Fruit fly (Drosophila melanogaster) whole organism, adult: ENCODE data around the gene VhaM9.7-d.

ENCODE experiments used
- CG11617 ChIP-seq: fragments of 200-800 bp; sonication (Bioruptor generic); optimal IDR thresholded peaks from 2 replicates; lab custom pipeline; 2017; ENCODE audit warnings: mild to moderate bottlenecking, missing biosample characterization, missing genetic modification reagents, missing genetic modification characterization
- CG12768 ChIP-seq: fragments of 200-800 bp; sonication (Bioruptor generic); optimal IDR thresholded peaks from 2 replicates; lab custom pipeline; 2017; ENCODE audit warnings: missing biosample characterization, missing genetic modification characterization, mild to moderate bottlenecking, moderate library complexity, missing genetic modification reagents
- CG14711 ChIP-seq: fragments of 200-800 bp; sonication (Bioruptor generic); optimal IDR thresholded peaks from 2 replicates; lab custom pipeline; 2018; ENCODE audit warnings: missing biosample characterization, mild to moderate bottlenecking, missing genetic modification characterization, moderate library complexity
- CG1620 ChIP-seq: fragments of 200-800 bp; sonication (Bioruptor generic); optimal IDR thresholded peaks from 2 replicates; lab custom pipeline; 2016; ENCODE audit warnings: missing biosample characterization, missing genetic modification characterization
- CG33017 ChIP-seq: fragments of 200-800 bp; sonication (Bioruptor generic); optimal IDR thresholded peaks from 2 replicates; lab custom pipeline; 2018; ENCODE audit warnings: missing biosample characterization, mild to moderate bottlenecking, missing genetic modification characterization, moderate library complexity
- CG5204 ChIP-seq: fragments of 200-800 bp; sonication (Bioruptor generic); optimal IDR thresholded peaks from 2 replicates; lab custom pipeline; 2016; ENCODE audit warnings: missing biosample characterization, missing genetic modification characterization
- CG7045 ChIP-seq: fragments of 200-800 bp; sonication (Bioruptor generic); optimal IDR thresholded peaks from 2 replicates; lab custom pipeline; 2017; ENCODE audit warnings: missing biosample characterization, mild to moderate bottlenecking, missing genetic modification characterization
- CG7101 ChIP-seq: fragments of 200-800 bp; sonication (Bioruptor generic); optimal IDR thresholded peaks from 2 replicates; lab custom pipeline; 2018; ENCODE audit warnings: missing biosample characterization, mild to moderate bottlenecking, missing genetic modification characterization, moderate library complexity
- Clk ChIP-seq: fragments of 200-800 bp; sonication (Bioruptor generic); optimal IDR thresholded peaks from 2 replicates; lab custom pipeline; 2017; ENCODE audit warnings: missing biosample characterization, missing genetic modification characterization
- Crg-1 ChIP-seq: fragments of 200-800 bp; sonication (Bioruptor generic); optimal IDR thresholded peaks from 2 replicates; lab custom pipeline; 2016; ENCODE audit warnings: missing biosample characterization, missing genetic modification characterization
- Hr96 ChIP-seq: fragments of 200-800 bp; sonication (Bioruptor generic); optimal IDR thresholded peaks from 2 replicates; lab custom pipeline; 2016; ENCODE audit warnings: missing biosample characterization, missing genetic modification characterization
- Mnt ChIP-seq: fragments of 200-800 bp; sonication (Bioruptor generic); optimal IDR thresholded peaks from 2 replicates; lab custom pipeline; 2016; ENCODE audit warnings: missing biosample characterization, mild to moderate bottlenecking, missing genetic modification characterization
- bab1 ChIP-seq: fragments of 200-800 bp; sonication (Bioruptor generic); optimal IDR thresholded peaks from 3 replicates; lab custom pipeline; 2019; ENCODE audit warnings: missing biosample characterization, mild to moderate bottlenecking, missing genetic modification characterization, moderate library complexity
- cic ChIP-seq: fragments of 200-800 bp; sonication (Bioruptor generic); optimal IDR thresholded peaks from 2 replicates; lab custom pipeline; 2017; ENCODE audit warnings: missing biosample characterization, mild to moderate bottlenecking, missing genetic modification characterization, moderate library complexity
- cnc ChIP-seq, 2 experiments: fragments of >200 bp; optimal IDR thresholded peaks; 2 replicates each; lab custom pipeline; 2017
- kay ChIP-seq: fragments of 200-800 bp; sonication (Bioruptor generic); peaks from one replicate; lab custom pipeline; 2016; ENCODE audit warnings: missing biosample characterization, missing genetic modification characterization, borderline replicate concordance
- ovo ChIP-seq: fragments of 200-800 bp; sonication (Bioruptor generic); optimal IDR thresholded peaks from 2 replicates; lab custom pipeline; 2016; ENCODE audit warnings: missing biosample characterization, missing genetic modification characterization
- pad ChIP-seq: fragments of 200-800 bp; sonication (Bioruptor generic); optimal IDR thresholded peaks from 3 replicates; lab custom pipeline; 2017; ENCODE audit warnings: missing biosample characterization, missing genetic modification characterization, mild to moderate bottlenecking, moderate library complexity, missing genetic modification reagents
- tj ChIP-seq: fragments of 200-800 bp; sonication (Bioruptor generic); optimal IDR thresholded peaks from 3 replicates; lab custom pipeline; 2017; ENCODE audit warnings: missing biosample characterization, mild to moderate bottlenecking, missing genetic modification characterization, moderate library complexity
- toe ChIP-seq: fragments of 200-800 bp; sonication (Bioruptor generic); optimal IDR thresholded peaks from 2 replicates; lab custom pipeline; 2016; ENCODE audit warnings: missing biosample characterization, missing genetic modification characterization

The VhaM9.7-d gene

dm6 chr3R:16974904-16975303, at the start of gene VhaM9.7-d:
TSS of gene VhaM9.7-d (plus strand) at chr3R:16975204.
- TF ChIP-seq CG1620 (GFP tag; lab: Kevin White, UChicago) (no peak), CG7101 (tag; lab: Kevin White, UChicago) (no peak)

- no peak for TF ChIP-seq CG12768 (GFP tag; lab: Kevin White, UChicago)
- no peak for TF ChIP-seq Clk (GFP tag; lab: Kevin White, UChicago)
- no peak for TF ChIP-seq CG11617
- TF ChIP-seq Mnt (GFP tag; lab: Kevin White, UChicago) = no peak
- TF ChIP-seq CG7101 (tag; lab: Kevin White, UChicago) = no peak
- no peak for TF ChIP-seq toe
- TF ChIP-seq kay (GFP tag; lab: Kevin White, UChicago) = no peak
- TF ChIP-seq CG33017 = no peak
These were observed 42.1 kb upstream of the VhaM9.7-d start for dm6 chr3R:16932868-16933267.

- TF ChIP-seq CG7101 (tag; lab: Kevin White, UChicago) (no peak), kay (GFP tag; lab: Kevin White, UChicago) (no peak), toe (no peak), Hr96 (GFP tag; lab: Kevin White, UChicago) (no peak), cnc (optimal IDR thresholded peaks at IDR 0.05; lab: Kevin White, UChicago) (no peak), CG14711 (tag; lab: Kevin White, UChicago) (no peak), Clk (GFP tag; lab: Kevin White, UChicago) (no peak), cic (GFP tag; lab: Kevin White, UChicago) (no peak), Crg-1 (GFP tag; lab: Kevin White, UChicago) (no peak), CG5204 (no peak), pad (GFP tag; lab: Kevin White, UChicago) (no peak), CG7045 (GFP tag; lab: Kevin White, UChicago) (no peak), CG1620 (GFP tag; lab: Kevin White, UChicago) (no peak), tj (GFP tag; lab: Kevin White, UChicago) (no peak), CG12768 (GFP tag; lab: Kevin White, UChicago) (no peak), ovo (GFP tag; lab: Kevin White, UChicago) (no peak), CG11617 (no peak)
These were observed 41.7 kb upstream of the VhaM9.7-d start for dm6 chr3R:16933350-16933749.

dm6 chr3R:16934154-16934992, 40.6 kb upstream of the VhaM9.7-d start:
- TF ChIP-seq kay (GFP tag; lab: Kevin White, UChicago) (no peak), bab1 (GFP tag; lab: Kevin White, UChicago) (no peak), pad (GFP tag; lab: Kevin White, UChicago) (no peak), Mnt (GFP tag; lab: Kevin White, UChicago) (no peak), CG1620 (GFP tag; lab: Kevin White, UChicago) (no peak), CG7045 (GFP tag; lab: Kevin White, UChicago) (no peak), CG11617 (no peak), CG5204 (no peak), CG14711 (tag; lab: Kevin White, UChicago) (no peak), cnc (optimal IDR thresholded peaks at IDR 0.05; lab: Kevin White, UChicago) (no peak), ovo (GFP tag; lab: Kevin White, UChicago) (no peak), CG12768 (GFP tag; lab: Kevin White, UChicago) (no peak), Hr96 (GFP tag; lab: Kevin White, UChicago) (no peak), toe (no peak)

- TF ChIP-seq ovo (GFP tag; lab: Kevin White, UChicago) = no peak
- TF ChIP-seq Crg-1 (GFP tag; lab: Kevin White, UChicago) = no peak
These were observed 38.7 kb upstream of the VhaM9.7-d start for dm6 chr3R:16936319-16936718.

dm6 chr3R:16940520-16940919, 34.5 kb upstream of the VhaM9.7-d start:
- no peak for TF ChIP-seq Hr96 (GFP tag; lab: Kevin White, UChicago)
- TF ChIP-seq CG11617 = no peak
- TF ChIP-seq bab1 (GFP tag; lab: Kevin White, UChicago) = no peak
- no peak for TF ChIP-seq CG33017
- no peak for TF ChIP-seq CG5204
- TF ChIP-seq CG1620 (GFP tag; lab: Kevin White, UChicago) = no peak
- TF ChIP-seq ovo (GFP tag; lab: Kevin White, UChicago) = no peak
- no peak for TF ChIP-seq pad (GFP tag; lab: Kevin White, UChicago)

- no peak for TF ChIP-seq cic (GFP tag; lab: Kevin White, UChicago)
- TF ChIP-seq tj (GFP tag; lab: Kevin White, UChicago) = no peak
- no peak for TF ChIP-seq Mnt (GFP tag; lab: Kevin White, UChicago)
These were observed 33.7 kb upstream of the VhaM9.7-d start for dm6 chr3R:16941285-16941684.
